Fruit fly (Drosophila melanogaster) whole organism, embryonic: ENCODE measurements around the gene FIG4.
A peak's percentile ranks its signal among the peaks of the same experiment; 100 is the strongest.

ENCODE experiments used
- Awh ChIP-seq: fragments of 200-800 bp; sonication (Bioruptor generic); IDR thresholded peaks from 2 replicates; pipeline ENCODE4, ENCODE4 v1.3.6; 2022; ENCODE audit warnings: missing biosample characterization, missing genetic modification characterization
- CG10543 ChIP-seq: fragments of 200-800 bp; sonication (Bioruptor generic); optimal IDR thresholded peaks from 3 replicates; lab custom pipeline; 2017; ENCODE audit warnings: missing biosample characterization, mild to moderate bottlenecking, missing genetic modification characterization, moderate library complexity
- CG10959 ChIP-seq: fragments of 200-800 bp; sonication (Bioruptor generic); IDR thresholded peaks from 2 replicates; pipeline ENCODE4 v1.3.6; 2022; ENCODE audit warnings: missing biosample characterization, missing genetic modification characterization
- CG11247 ChIP-seq: fragments of 200-800 bp; sonication (Bioruptor generic); IDR thresholded peaks from 2 replicates; pipeline ENCODE4 v1.3.6; 2022; ENCODE audit warnings: missing biosample characterization, missing genetic modification characterization
- CG11560 ChIP-seq: fragments of 200-800 bp; sonication (Bioruptor generic); IDR thresholded peaks from 3 replicates; pipeline ENCODE4 v1.3.6; 2022; ENCODE audit warnings: missing biosample characterization, missing genetic modification characterization
- CG14050 ChIP-seq: fragments of 200-800 bp; sonication (Bioruptor generic); IDR thresholded peaks from 3 replicates; pipeline ENCODE4 v1.3.6; 2022; ENCODE audit warnings: missing biosample characterization, missing genetic modification characterization
- CG14860 ChIP-seq: fragments of 200-800 bp; sonication (Bioruptor generic); IDR thresholded peaks from 3 replicates; pipeline ENCODE4 v1.3.6; 2022; ENCODE audit warnings: missing biosample characterization, missing genetic modification characterization; ENCODE audit not compliant: partially characterized antibody
- CG15011 ChIP-seq: fragments of 200-800 bp; sonication (Bioruptor generic); optimal IDR thresholded peaks from 3 replicates; lab custom pipeline; 2018; ENCODE audit warnings: missing biosample characterization, mild to moderate bottlenecking, missing genetic modification characterization
- CG15514 ChIP-seq: fragments of 200-800 bp; sonication (Bioruptor generic); optimal IDR thresholded peaks from 3 replicates; lab custom pipeline; 2017; ENCODE audit warnings: missing biosample characterization, missing genetic modification characterization, mild to moderate bottlenecking, moderate library complexity, missing genetic modification reagents
- CG15696 ChIP-seq: fragments of 200-800 bp; sonication (Bioruptor generic); optimal IDR thresholded peaks from 2 replicates; lab custom pipeline; 2019; ENCODE audit warnings: missing biosample characterization, mild to moderate bottlenecking, missing genetic modification characterization, moderate library complexity
- CG17359 ChIP-seq: fragments of 200-800 bp; sonication (Bioruptor generic); optimal IDR thresholded peaks from 3 replicates; lab custom pipeline; 2018; ENCODE audit warnings: missing biosample characterization, mild to moderate bottlenecking, missing genetic modification characterization, moderate library complexity
- CG17361 ChIP-seq: fragments of 200-800 bp; sonication (Bioruptor generic); IDR thresholded peaks from 3 replicates; pipeline ENCODE4 v1.3.6; 2022; ENCODE audit warnings: missing biosample characterization, missing genetic modification characterization
- CG17568 ChIP-seq: fragments of 200-800 bp; sonication (Bioruptor generic); optimal IDR thresholded peaks from 2 replicates; lab custom pipeline; 2018; ENCODE audit warnings: missing biosample characterization, mild to moderate bottlenecking, missing genetic modification characterization, moderate library complexity
- CG18011 ChIP-seq: fragments of 200-800 bp; sonication (Bioruptor generic); optimal IDR thresholded peaks from 2 replicates; lab custom pipeline; 2017; ENCODE audit warnings: missing biosample characterization, missing genetic modification characterization, mild to moderate bottlenecking, moderate library complexity, missing genotype
- CG2120 ChIP-seq: fragments of 200-800 bp; sonication (Bioruptor generic); optimal IDR thresholded peaks from 3 replicates; lab custom pipeline; 2016; ENCODE audit warnings: missing biosample characterization, missing genetic modification characterization
- CG30403 ChIP-seq: fragments of 200-800 bp; sonication (Bioruptor generic); optimal IDR thresholded peaks from 3 replicates; lab custom pipeline; 2016; ENCODE audit warnings: missing biosample characterization, missing genetic modification characterization
- CG30431 ChIP-seq: fragments of 200-800 bp; sonication (Bioruptor generic); optimal IDR thresholded peaks from 2 replicates; lab custom pipeline; 2017; ENCODE audit warnings: missing biosample characterization, missing genetic modification characterization
- CG3726 ChIP-seq: fragments of 200-800 bp; sonication (Bioruptor generic); IDR thresholded peaks from 3 replicates; pipeline ENCODE4, ENCODE4 v1.3.6; 2022; ENCODE audit warnings: missing biosample characterization, missing genetic modification characterization
- CG4282 ChIP-seq: fragments of 200-800 bp; sonication (Bioruptor generic); optimal IDR thresholded peaks from 2 replicates; lab custom pipeline; 2016; ENCODE audit warnings: missing biosample characterization, missing genetic modification characterization
- CG6175 ChIP-seq: fragments of 200-800 bp; sonication (Bioruptor generic); IDR thresholded peaks from 3 replicates; pipeline ENCODE4 v1.3.6; 2022; ENCODE audit warnings: missing biosample characterization, missing genetic modification characterization
- CG6272 ChIP-seq: fragments of 200-800 bp; sonication (Bioruptor generic); IDR thresholded peaks from 2 replicates; pipeline ENCODE4 v1.3.6; 2022; ENCODE audit warnings: missing biosample characterization, missing genetic modification characterization
- CG6689 ChIP-seq: fragments of 200-800 bp; sonication (Bioruptor generic); IDR thresholded peaks from 2 replicates; pipeline ENCODE4 v1.3.6; 2022; ENCODE audit warnings: missing biosample characterization, missing genetic modification characterization
- CG7987 ChIP-seq: fragments of 200-800 bp; sonication (Bioruptor generic); optimal IDR thresholded peaks from 2 replicates; lab custom pipeline; 2018; ENCODE audit warnings: missing biosample characterization, mild to moderate bottlenecking, missing genetic modification characterization, moderate library complexity
- CG9797 ChIP-seq: fragments of 200-800 bp; sonication (Bioruptor generic); optimal IDR thresholded peaks from 3 replicates; lab custom pipeline; 2018; ENCODE audit warnings: missing biosample characterization, mild to moderate bottlenecking, missing genetic modification characterization
- Dbx ChIP-seq: fragments of 200-800 bp; sonication (Bioruptor generic); IDR thresholded peaks from 3 replicates; pipeline ENCODE4 v1.3.6; 2022; ENCODE audit warnings: missing biosample characterization, missing genetic modification characterization
- Hmx ChIP-seq: fragments of 200-800 bp; sonication (Bioruptor generic); optimal IDR thresholded peaks from 2 replicates; lab custom pipeline; 2016; ENCODE audit warnings: missing biosample characterization, missing genetic modification characterization
- Hr51 ChIP-seq, 2 experiments: fragments of 200-800 bp; sonication (Bioruptor generic); optimal IDR thresholded peaks; 2 replicates in 1 of 2; 3 replicates in 1 of 2; lab custom pipeline; 2016 to 2018; ENCODE audit warnings: missing biosample characterization in 2 of 2, missing genetic modification characterization in 2 of 2, mild to moderate bottlenecking in 1 of 2, moderate library complexity in 1 of 2
- Med ChIP-seq: fragments of 200-800 bp; sonication (Bioruptor generic); peaks from one replicate; lab custom pipeline; 2016; ENCODE audit warnings: missing biosample characterization, missing genetic modification characterization, mild to moderate bottlenecking, inconsistent platforms, moderate library complexity
- Nf-YA ChIP-seq: fragments of 200-800 bp; sonication (Bioruptor generic); IDR thresholded peaks from 2 replicates; pipeline ENCODE4 v1.3.6; 2022; ENCODE audit warnings: missing biosample characterization, missing genetic modification characterization
- Oaz ChIP-seq: fragments of 200-800 bp; sonication (Bioruptor generic); IDR thresholded peaks from 2 replicates; pipeline ENCODE4 v1.3.6; 2022; ENCODE audit warnings: missing biosample characterization, missing genetic modification characterization
- Opbp ChIP-seq: fragments of 200-800 bp; sonication (Bioruptor generic); IDR thresholded peaks from 3 replicates; pipeline ENCODE4 v1.3.6; 2022; ENCODE audit warnings: missing biosample characterization, missing genetic modification characterization; ENCODE audit not compliant: partially characterized antibody
- Side ChIP-seq: fragments of 200-800 bp; sonication (Bioruptor generic); optimal IDR thresholded peaks from 2 replicates; lab custom pipeline; 2016; ENCODE audit warnings: missing biosample characterization, missing genetic modification characterization
- Sox100B ChIP-seq: fragments of 200-800 bp; sonication (Bioruptor generic); optimal IDR thresholded peaks from 3 replicates; lab custom pipeline; 2018; ENCODE audit warnings: missing biosample characterization, mild to moderate bottlenecking, missing genetic modification characterization
- Spps ChIP-seq: fragments of 200-800 bp; sonication (Bioruptor generic); optimal IDR thresholded peaks from 2 replicates; lab custom pipeline; 2018; ENCODE audit warnings: missing biosample characterization, mild to moderate bottlenecking, missing genetic modification characterization
- Trl ChIP-seq, 3 experiments: fragments of >200 bp in 2 of 3; fragments of 200-800 bp in 1 of 3; sonication (Bioruptor generic) in 1 of 3; optimal IDR thresholded peaks; 2 replicates in 1 of 3; 3 replicates in 2 of 3; lab custom pipeline; 2016 to 2017; ENCODE audit warnings: missing biosample characterization in 1 of 3, missing genetic modification characterization in 1 of 3
- Vsx1 ChIP-seq: fragments of 200-800 bp; sonication (Bioruptor generic); optimal IDR thresholded peaks from 2 replicates; lab custom pipeline; 2017; ENCODE audit warnings: missing biosample characterization, mild to moderate bottlenecking, missing genetic modification characterization, missing genetic modification reagents
- dan ChIP-seq: fragments of 200-800 bp; sonication (Bioruptor generic); IDR thresholded peaks from 2 replicates; pipeline ENCODE4 v1.3.6; 2022; ENCODE audit warnings: missing biosample characterization, missing genetic modification characterization
- dmrt99B ChIP-seq: fragments of 200-800 bp; sonication (Bioruptor generic); optimal IDR thresholded peaks from 2 replicates; lab custom pipeline; 2018; ENCODE audit warnings: missing biosample characterization, mild to moderate bottlenecking, missing genetic modification characterization, moderate library complexity
- exex ChIP-seq: fragments of 200-800 bp; sonication (Bioruptor generic); optimal IDR thresholded peaks from 4 replicates; lab custom pipeline; 2018; ENCODE audit warnings: missing biosample characterization, mild to moderate bottlenecking, missing genetic modification characterization, moderate library complexity
- fu2 ChIP-seq: fragments of 200-800 bp; sonication (Bioruptor generic); optimal IDR thresholded peaks from 2 replicates; lab custom pipeline; 2016; ENCODE audit warnings: missing biosample characterization, missing genetic modification characterization
- kah ChIP-seq: fragments of 200-800 bp; sonication (Bioruptor generic); optimal IDR thresholded peaks from 2 replicates; lab custom pipeline; 2018; ENCODE audit warnings: missing biosample characterization, mild to moderate bottlenecking, missing genetic modification characterization
- peb ChIP-seq: fragments of 200-800 bp; sonication (Bioruptor generic); IDR thresholded peaks from 2 replicates; pipeline ENCODE4 v1.3.6; 2022; ENCODE audit warnings: missing biosample characterization, missing genetic modification characterization
- pros ChIP-seq: fragments of 200-800 bp; sonication (Bioruptor generic); optimal IDR thresholded peaks from 3 replicates; lab custom pipeline; 2019; ENCODE audit warnings: missing biosample characterization, mild to moderate bottlenecking, missing genetic modification characterization, moderate library complexity
- repo ChIP-seq: fragments of 200-800 bp; sonication (Bioruptor generic); optimal IDR thresholded peaks from 2 replicates; lab custom pipeline; 2016; ENCODE audit warnings: missing biosample characterization, missing genetic modification characterization
- sens-2 ChIP-seq: fragments of 200-800 bp; sonication (Bioruptor generic); IDR thresholded peaks from 2 replicates; pipeline ENCODE4 v1.3.6; 2022; ENCODE audit warnings: missing biosample characterization, missing genetic modification characterization
- seq ChIP-seq: fragments of 200-800 bp; sonication (Bioruptor generic); IDR thresholded peaks from 2 replicates; pipeline ENCODE4 v1.3.6; 2022; ENCODE audit warnings: missing biosample characterization, missing genetic modification characterization
- ssp ChIP-seq: fragments of 200-800 bp; sonication (Bioruptor generic); IDR thresholded peaks from 2 replicates; pipeline ENCODE4 v1.3.6; 2022; ENCODE audit warnings: missing biosample characterization, missing genetic modification characterization
- sug ChIP-seq: fragments of 200-800 bp; optimal IDR thresholded peaks from 2 replicates; lab custom pipeline; 2019; ENCODE audit warnings: missing biosample characterization, mild to moderate bottlenecking, missing genetic modification characterization, moderate library complexity
- zf30C ChIP-seq: fragments of 200-800 bp; sonication (Bioruptor generic); optimal IDR thresholded peaks from 3 replicates; lab custom pipeline; 2018; ENCODE audit warnings: missing biosample characterization, mild to moderate bottlenecking, missing genetic modification characterization
- zfh1 ChIP-seq: fragments of 200-800 bp; sonication (Bioruptor generic); IDR thresholded peaks from 3 replicates; pipeline ENCODE4 v1.3.6; 2022; ENCODE audit warnings: missing biosample characterization, missing genetic modification characterization

The FIG4 gene

dm6 chr2L:4454009-4454689 is 10.8 kb upstream of the FIG4 start, which contains the start of the genes Secp43 and ND-B8 (continued):
- TF ChIP-seq zfh1 (GFP tag; lab: Robert Waterston, UW) = no peak
- peak; percentile 81 for TF ChIP-seq Med
- TF ChIP-seq CG30403 (GFP tag; lab: Kevin White, UChicago) = no peak
- TF ChIP-seq Opbp = peak; percentile 77; the same call in 2 of the 3 replicates
- no peak for TF ChIP-seq Oaz (GFP tag; lab: Robert Waterston, UW)
- TF ChIP-seq dan (GFP tag; lab: Robert Waterston, UW) = no peak
- TF ChIP-seq kah (GFP tag; lab: Kevin White, UChicago) = no peak
- TF ChIP-seq CG17361 (GFP tag; lab: Robert Waterston, UW) = no peak
- no peak for TF ChIP-seq CG15696 (tag; lab: Kevin White, UChicago)
- no peak for TF ChIP-seq CG17568
- no peak for TF ChIP-seq Trl (optimal IDR thresholded peaks at IDR 0.05; lab: Kevin White, UChicago)
- no peak for TF ChIP-seq Trl (GFP tag; optimal IDR thresholded peaks at IDR 0.05; lab: Kevin White, UChicago)
- TF ChIP-seq Vsx1 (GFP tag; lab: Kevin White, UChicago) = peak; percentile 11
- TF ChIP-seq Side (GFP tag; lab: Kevin White, UChicago) = no peak
- TF ChIP-seq CG2120 (GFP tag; lab: Kevin White, UChicago) = peak; percentile 12
- TF ChIP-seq CG4282 = no peak
- TF ChIP-seq dmrt99B (tag; lab: Kevin White, UChicago) = no peak
- no peak for TF ChIP-seq CG17359
- no peak for TF ChIP-seq ssp (GFP tag; lab: Robert Waterston, UW)
- no peak for TF ChIP-seq Nf-YA (GFP tag; lab: Robert Waterston, UW)
- no peak for TF ChIP-seq CG6689
- TF ChIP-seq CG15514 (GFP tag; lab: Kevin White, UChicago) = peak; percentile 75
- no peak for TF ChIP-seq Dbx (GFP tag; lab: Robert Waterston, UW)
- TF ChIP-seq CG6175 (GFP tag; lab: Robert Waterston, UW) = no peak
- peak; percentile 65 for TF ChIP-seq CG14860 (GFP tag; lab: Robert Waterston, UW)
- no peak for TF ChIP-seq CG14050 (GFP tag; lab: Robert Waterston, UW)
- TF ChIP-seq CG10543 (GFP tag; lab: Kevin White, UChicago) = no peak
- no peak for TF ChIP-seq CG6272
- peak; percentile 16 for TF ChIP-seq exex (tag; lab: Kevin White, UChicago)
- TF ChIP-seq sens-2 = no peak
- no peak for TF ChIP-seq peb (GFP tag; lab: Robert Waterston, UW)
- no peak for TF ChIP-seq seq
- TF ChIP-seq fu2 (GFP tag; lab: Kevin White, UChicago) = no peak
- peak; percentile 90 for TF ChIP-seq CG11560 (tag; lab: Robert Waterston, UW)
- TF ChIP-seq zf30C = no peak
- TF ChIP-seq Hmx (GFP tag; lab: Kevin White, UChicago) = no peak
- no peak for TF ChIP-seq Awh (GFP tag; lab: Robert Waterston, UW)
- peak; percentile 41 for TF ChIP-seq CG9797 (GFP tag; lab: Kevin White, UChicago)
- no peak for TF ChIP-seq CG10959 (GFP tag; lab: Robert Waterston, UW)
- no peak for TF ChIP-seq CG3726 (GFP tag; lab: Robert Waterston, UW)
- no peak for TF ChIP-seq CG7987 (GFP tag; lab: Kevin White, UChicago)
- TF ChIP-seq repo = no peak
- no peak for TF ChIP-seq CG18011
- no peak for TF ChIP-seq CG11247 (GFP tag; lab: Robert Waterston, UW)
- TF ChIP-seq Hr51 (GFP tag; optimal IDR thresholded peaks at IDR 0.05; lab: Kevin White, UChicago) = no peak
- no peak for TF ChIP-seq pros (GFP tag; lab: Kevin White, UChicago)
- TF ChIP-seq Spps (tag; lab: Kevin White, UChicago) = no peak
- TF ChIP-seq CG15011 (GFP tag; lab: Kevin White, UChicago) = no peak
- TF ChIP-seq sug (tag; lab: Kevin White, UChicago) = peak; percentile 61
- no peak for TF ChIP-seq Sox100B (GFP tag; lab: Kevin White, UChicago)
- TF ChIP-seq CG30431 (GFP tag; lab: Kevin White, UChicago) = no peak
